Worm (Caenorhabditis elegans) whole organism, L3 larva: ENCODE results near the gene srx-48.
"Not testable (repeated sequence)": the region's sequence is repeated elsewhere in the genome, so short reads cannot be mapped to it uniquely, and the experiment has no call there.

ENCODE experiments used
- R02D3.7 ChIP-seq: fragments of 150-350 bp; optimal IDR thresholded peaks from 2 replicates; lab custom pipeline; 2014; ENCODE audit warnings: missing biosample characterization, missing genetic modification characterization
- ZK546.5 ChIP-seq: sonication (generic microtip); optimal IDR thresholded peaks from 2 replicates; lab custom pipeline; 2017; ENCODE audit warnings: missing biosample characterization, missing genetic modification characterization
- aly-2 ChIP-seq: fragments of 150-350 bp; optimal IDR thresholded peaks from 2 replicates; lab custom pipeline; 2014; ENCODE audit warnings: missing biosample characterization, missing genetic modification characterization
- ama-1 ChIP-seq: fragments of 150-350 bp; optimal IDR thresholded peaks from 2 replicates; lab custom pipeline; 2018
- ceh-16 ChIP-seq: sonication (generic microtip); optimal IDR thresholded peaks from 2 replicates; lab custom pipeline; 2017; ENCODE audit warnings: missing biosample characterization, missing genetic modification characterization
- ceh-28 ChIP-seq: fragments of 150-350 bp; optimal IDR thresholded peaks from 2 replicates; lab custom pipeline; 2014; ENCODE audit warnings: missing biosample characterization, missing genetic modification reagents, missing genetic modification characterization
- egl-27 ChIP-seq: sonication (generic microtip); optimal IDR thresholded peaks from 4 replicates; lab custom pipeline; 2017; ENCODE audit warnings: missing biosample characterization, missing genetic modification reagents, missing genetic modification characterization
- egl-5 ChIP-seq: fragments of 150-350 bp; optimal IDR thresholded peaks from 2 replicates; lab custom pipeline; 2017; ENCODE audit warnings: missing biosample characterization, missing genetic modification reagents, missing genetic modification characterization, inconsistent platforms
- elt-1 ChIP-seq: fragments of 150-350 bp; optimal IDR thresholded peaks from 2 replicates; lab custom pipeline; 2014; ENCODE audit warnings: missing biosample characterization, missing genetic modification characterization
- eor-1 ChIP-seq, 2 experiments: fragments of 150-350 bp; optimal IDR thresholded peaks; 2 replicates each; lab custom pipeline; 2014 to 2018; ENCODE audit warnings: missing biosample characterization in 2 of 2, missing genetic modification characterization in 2 of 2
- fkh-10 ChIP-seq: sonication (generic microtip); optimal IDR thresholded peaks from 2 replicates; lab custom pipeline; 2017; ENCODE audit warnings: missing biosample characterization, missing genetic modification reagents, missing genetic modification characterization
- fkh-2 ChIP-seq: fragments of 150-350 bp; optimal IDR thresholded peaks from 2 replicates; lab custom pipeline; 2014; ENCODE audit warnings: missing biosample characterization, missing genetic modification reagents, missing genetic modification characterization
- fos-1 ChIP-seq: fragments of 150-350 bp; optimal IDR thresholded peaks from 2 replicates; lab custom pipeline; 2014; ENCODE audit warnings: missing biosample characterization, missing genetic modification characterization
- hmg-11 ChIP-seq: sonication (generic microtip); optimal IDR thresholded peaks from 2 replicates; lab custom pipeline; 2016; ENCODE audit warnings: missing genetic modification characterization, missing compliant biosample characterization
- jun-1 ChIP-seq: fragments of 150-350 bp; optimal IDR thresholded peaks from 2 replicates; lab custom pipeline; 2014; ENCODE audit warnings: missing biosample characterization, missing genetic modification reagents, missing genetic modification characterization
- lin-15B ChIP-seq: fragments of 150-350 bp; optimal IDR thresholded peaks from 2 replicates; lab custom pipeline; 2014; ENCODE audit warnings: missing biosample characterization, missing genetic modification characterization
- lin-39 ChIP-seq: fragments of 150-350 bp; optimal IDR thresholded peaks from 2 replicates; lab custom pipeline; 2018; ENCODE audit warnings: missing biosample characterization, missing genetic modification reagents, missing genetic modification characterization
- lsy-12 ChIP-seq: sonication (generic microtip); optimal IDR thresholded peaks from 2 replicates; lab custom pipeline; 2016; ENCODE audit warnings: mild to moderate bottlenecking, missing genetic modification characterization, missing compliant biosample characterization
- mdl-1 ChIP-seq: fragments of 150-350 bp; optimal IDR thresholded peaks from 2 replicates; lab custom pipeline; 2014; ENCODE audit warnings: missing biosample characterization, missing genetic modification characterization
- mml-1 ChIP-seq: fragments of 150-350 bp; sonication (generic microtip); optimal IDR thresholded peaks from 3 replicates; lab custom pipeline; 2014; ENCODE audit warnings: missing biosample characterization, missing genetic modification characterization
- nhr-11 ChIP-seq: fragments of 150-350 bp; optimal IDR thresholded peaks from 2 replicates; lab custom pipeline; 2014; ENCODE audit warnings: missing biosample characterization, missing genetic modification characterization
- nhr-12 ChIP-seq: fragments of 150-350 bp; optimal IDR thresholded peaks from 2 replicates; lab custom pipeline; 2014; ENCODE audit warnings: missing biosample characterization, missing genetic modification characterization
- nhr-237 ChIP-seq: fragments of 150-350 bp; optimal IDR thresholded peaks from 2 replicates; lab custom pipeline; 2014; ENCODE audit warnings: missing biosample characterization, missing genetic modification characterization
- nhr-25 ChIP-seq: sonication (generic microtip); optimal IDR thresholded peaks from 2 replicates; lab custom pipeline; 2017; ENCODE audit warnings: missing biosample characterization, missing genetic modification characterization
- nhr-28 ChIP-seq: fragments of 150-350 bp; optimal IDR thresholded peaks from 2 replicates; lab custom pipeline; 2014; ENCODE audit warnings: missing biosample characterization, missing genetic modification characterization
- nhr-43 ChIP-seq: sonication (generic microtip); optimal IDR thresholded peaks from 2 replicates; lab custom pipeline; 2016; ENCODE audit warnings: mild to moderate bottlenecking, missing genetic modification characterization, missing compliant biosample characterization; ENCODE audit not compliant: poor library complexity, severe bottlenecking
- nhr-67 ChIP-seq: fragments of 150-350 bp; optimal IDR thresholded peaks from 2 replicates; lab custom pipeline; 2014; ENCODE audit warnings: missing biosample characterization, missing genetic modification characterization
- pha-4 ChIP-seq: fragments of 150-350 bp; optimal IDR thresholded peaks from 2 replicates; lab custom pipeline; 2014; ENCODE audit warnings: missing biosample characterization, missing genetic modification reagents, missing genetic modification characterization
- sea-2 ChIP-seq: fragments of 150-350 bp; sonication (generic microtip); optimal IDR thresholded peaks from 4 replicates; lab custom pipeline; 2014; ENCODE audit warnings: missing biosample characterization, missing genetic modification reagents, missing genetic modification characterization
- skn-1 ChIP-seq: fragments of 150-350 bp; optimal IDR thresholded peaks from 2 replicates; lab custom pipeline; 2014; ENCODE audit warnings: missing biosample characterization, missing genetic modification characterization
- snpc-4 ChIP-seq: fragments of 150-350 bp; optimal IDR thresholded peaks from 2 replicates; lab custom pipeline; 2014; ENCODE audit warnings: missing biosample characterization, missing genetic modification characterization
- zag-1 ChIP-seq: fragments of 150-350 bp; optimal IDR thresholded peaks from 2 replicates; lab custom pipeline; 2014; ENCODE audit warnings: missing biosample characterization, missing genetic modification characterization

srx-48 gene

ce11 chrV:15264131-15264530 is 39.4 kb downstream of the srx-48 start, which contains the start of gene M01B2.12:
M01B2.12 (minus strand) TSS chrV:15264231.
- no peak for TF ChIP-seq ama-1
- no peak for TF ChIP-seq lsy-12 (tag; lab: Kevin White, UChicago)
- no peak for TF ChIP-seq sea-2
- TF ChIP-seq ZK546.5 = no peak
- no peak for TF ChIP-seq elt-1 (tag; lab: Kevin White, UChicago)
- TF ChIP-seq mml-1 (tag; lab: Kevin White, UChicago) = no peak
- no peak for TF ChIP-seq egl-5 (tag; lab: Kevin White, UChicago)
- no peak for TF ChIP-seq aly-2 (tag; lab: Kevin White, UChicago)
- no peak for TF ChIP-seq nhr-28 (tag; lab: Kevin White, UChicago)
- no peak for TF ChIP-seq fkh-10 (GFP tag; lab: Kevin White, UChicago)
- no peak for TF ChIP-seq pha-4 (tag; lab: Kevin White, UChicago)
- TF ChIP-seq hmg-11 (tag; lab: Kevin White, UChicago) = no peak
- no peak for TF ChIP-seq fos-1 (tag; lab: Kevin White, UChicago)
- TF ChIP-seq nhr-12 = no peak
- no peak for TF ChIP-seq ceh-16 (tag; lab: Kevin White, UChicago)
- TF ChIP-seq, all 47 proteins: peak for 0

- TF ChIP-seq snpc-4, nhr-11, ceh-28 (tag; lab: Kevin White, UChicago): not testable (repeated sequence)
- TF ChIP-seq, all 47 proteins: peak for 0; not testable (repeated sequence) for 47
Measured at ce11 chrV:15262336-15262735, 41.2 kb downstream of the srx-48 start, which contains the start of gene M01B2.10. M01B2.10 (minus strand) TSS chrV:15262436.

ce11 chrV:15259904-15260303 is 43.6 kb downstream of the srx-48 start, which contains the start of gene M01B2.8:
M01B2.8 (plus strand) TSS chrV:15260204.
- TF ChIP-seq lsy-12 (tag; lab: Kevin White, UChicago) = no peak
- no peak for TF ChIP-seq jun-1 (tag; lab: Kevin White, UChicago)
- TF ChIP-seq nhr-43 (tag; lab: Kevin White, UChicago) = no peak
- no peak for TF ChIP-seq ceh-16 (tag; lab: Kevin White, UChicago)
- no peak for TF ChIP-seq egl-27 (tag; lab: Kevin White, UChicago)
- no peak for TF ChIP-seq ceh-28 (tag; lab: Kevin White, UChicago)
- TF ChIP-seq hmg-11 (tag; lab: Kevin White, UChicago) = no peak
- no peak for TF ChIP-seq nhr-12
- no peak for TF ChIP-seq skn-1 (tag; lab: Kevin White, UChicago)
- TF ChIP-seq fos-1 (tag; lab: Kevin White, UChicago) = no peak
- TF ChIP-seq lin-15B = no peak
- no peak for TF ChIP-seq mml-1 (tag; lab: Kevin White, UChicago)
- no peak for TF ChIP-seq nhr-67 (tag; lab: Kevin White, UChicago)
- TF ChIP-seq lin-39 = no peak
- TF ChIP-seq elt-1 (tag; lab: Kevin White, UChicago) = no peak
- no peak for TF ChIP-seq egl-5 (tag; lab: Kevin White, UChicago)
- TF ChIP-seq zag-1 (tag; lab: Kevin White, UChicago) = no peak
- TF ChIP-seq, all 47 proteins: peak for 0

- TF ChIP-seq nhr-67 (tag; lab: Kevin White, UChicago) (no peak), ceh-28 (tag; lab: Kevin White, UChicago) (no peak), elt-1 (tag; lab: Kevin White, UChicago) (no peak), nhr-237 (tag; lab: Kevin White, UChicago) (no peak), mdl-1 (tag; lab: Kevin White, UChicago) (no peak), zag-1 (tag; lab: Kevin White, UChicago) (no peak), nhr-12 (no peak), R02D3.7 (tag; lab: Kevin White, UChicago) (no peak), fkh-2 (tag; lab: Kevin White, UChicago) (no peak), ama-1 (no peak), eor-1 (tag; optimal IDR thresholded peaks at IDR 0.05; lab: Kevin White, UChicago) (no peak), nhr-25 (tag; lab: Kevin White, UChicago) (no peak)
Measured at ce11 chrV:15259049-15259448, 44.5 kb downstream of the srx-48 start, which contains the start of gene srsx-37. srsx-37 (minus strand) TSS chrV:15259149.

- not testable (repeated sequence) for TF ChIP-seq mml-1 (tag; lab: Kevin White, UChicago); fos-1 (tag; lab: Kevin White, UChicago); nhr-12
Measured at ce11 chrV:15256669-15257068, 46.9 kb downstream of the srx-48 start, which contains the start of gene srsx-39. srsx-39 (minus strand) TSS chrV:15256769.
